Worm (Caenorhabditis elegans): ENCODE measurements around the gene T02H6.10.
A peak's percentile ranks its signal among the peaks of the same experiment; 100 is the strongest.

T02H6.10 gene

ce11 chrII:680612-681011 lies at the start of gene T02H6.10, which contains the start of gene T02H6.8:
Gene T02H6.10, minus strand, starts transcription at chrII:680712.
Gene T02H6.8, plus strand, starts transcription at chrII:680832.
- TF ChIP-seq dmd-6 (GFP tag; IDR thresholded peaks at IDR 0.05) (no peak), lsy-2 (tag; optimal IDR thresholded peaks at IDR 0.05) (no peak), nhr-76 (tag; optimal IDR thresholded peaks at IDR 0.05) (no peak), dmd-8 (GFP tag; IDR thresholded peaks at IDR 0.05) (no peak), pqm-1 (tag; optimal IDR thresholded peaks at IDR 0.05) (no peak), egl-43 (GFP tag; IDR thresholded peaks at IDR 0.05) (no peak), ctbp-1 (GFP tag; IDR thresholded peaks at IDR 0.05) (no peak), snpc-4 (tag; optimal IDR thresholded peaks at IDR 0.05) (no peak), lin-38 (GFP tag; IDR thresholded peaks at IDR 0.05) (no peak), ceh-32 (tag; optimal IDR thresholded peaks at IDR 0.05; ENCODE audit: poor library complexity) (no peak), rbr-2 (tag; optimal IDR thresholded peaks at IDR 0.05) (no peak), pha-4 (GFP tag; IDR thresholded peaks at IDR 0.05) (no peak), pha-4 (tag; optimal IDR thresholded peaks at IDR 0.05) (no peak), set-16 (GFP tag; IDR thresholded peaks at IDR 0.05) (no peak), mep-1 (tag; optimal IDR thresholded peaks at IDR 0.05) (no peak), madf-5 (GFP tag; IDR thresholded peaks at IDR 0.05) (no peak), ztf-11 (tag; optimal IDR thresholded peaks at IDR 0.05) (no peak), R02D3.7 (tag; optimal IDR thresholded peaks at IDR 0.05) (no peak), attf-4 (tag; optimal IDR thresholded peaks at IDR 0.05) (no peak)

ce11 chrII:729931-730330 lies 49.4 kb upstream of the T02H6.10 start:
- TF ChIP-seq set-16 (GFP tag; IDR thresholded peaks at IDR 0.05) (no peak), mes-2 (tag; optimal IDR thresholded peaks at IDR 0.05; ENCODE audit: poor library complexity, severe bottlenecking) (peak; percentile 34), ZK337.2 (GFP tag; IDR thresholded peaks at IDR 0.05) (0 out of 2 replicates have a peak, but pooled peaks have one; percentile 7), ZK546.5 (tag; optimal IDR thresholded peaks at IDR 0.05) (no peak), dmd-9 (GFP tag; IDR thresholded peaks at IDR 0.05) (no peak), nhr-76 (tag; optimal IDR thresholded peaks at IDR 0.05) (no peak), lin-38 (GFP tag; IDR thresholded peaks at IDR 0.05) (peak; percentile 39; the same call in 1 of the 2 replicates), skn-1 (tag; optimal IDR thresholded peaks at IDR 0.05) (no peak), hmg-1.1 (GFP tag; IDR thresholded peaks at IDR 0.05) (peak; percentile 39; the same call in 1 of the 2 replicates), aha-1 (tag) (peak; percentile 67)

ce11 chrII:724004-724403 lies 43.5 kb upstream of the T02H6.10 start:
- TF ChIP-seq Y105C5A.15 (GFP tag; IDR thresholded peaks at IDR 0.05) = no peak
- TF ChIP-seq aha-1 (tag) = peak; percentile 0
- peak; percentile 99 for TF ChIP-seq ceh-28 (tag; optimal IDR thresholded peaks at IDR 0.05)

DNA sequence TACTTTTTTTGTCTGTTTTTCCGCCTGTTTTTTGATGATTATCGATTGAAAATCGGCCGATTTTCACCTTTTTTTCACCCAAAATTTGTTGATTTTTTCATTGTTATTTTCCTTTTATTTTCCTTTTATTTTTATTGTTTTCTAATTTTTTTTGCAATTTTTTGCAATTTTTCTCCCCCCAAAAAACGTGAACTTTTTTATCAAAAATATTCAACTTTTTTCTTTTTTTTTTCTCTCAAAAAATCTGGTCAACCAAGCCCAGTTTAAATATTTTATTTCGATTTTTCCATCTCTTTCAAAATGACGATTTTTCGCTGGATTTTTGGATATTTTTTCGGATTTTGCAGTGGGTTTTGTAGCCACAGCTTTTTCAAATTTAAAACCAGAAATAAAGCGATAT lies 43.0 kb upstream of the T02H6.10 start, which contains the start of gene rfip-2:
rfip-2 (plus strand) TSS at position 301 of the 400 bp plus-strand sequence.
- TF ChIP-seq Y5F2A.4 (GFP tag; optimal IDR thresholded peaks at IDR 0.05) (no peak), aha-1 (tag) (peak; percentile 6), ZK546.5 (tag; optimal IDR thresholded peaks at IDR 0.05) (no peak), D1046.2 (GFP tag; IDR thresholded peaks at IDR 0.05) (no peak), gei-8 (GFP tag; optimal IDR thresholded peaks at IDR 0.05) (no peak), nhr-6 (tag; optimal IDR thresholded peaks at IDR 0.05) (no peak), mxl-3 (GFP tag; optimal IDR thresholded peaks at IDR 0.05) (no peak)

DNA sequence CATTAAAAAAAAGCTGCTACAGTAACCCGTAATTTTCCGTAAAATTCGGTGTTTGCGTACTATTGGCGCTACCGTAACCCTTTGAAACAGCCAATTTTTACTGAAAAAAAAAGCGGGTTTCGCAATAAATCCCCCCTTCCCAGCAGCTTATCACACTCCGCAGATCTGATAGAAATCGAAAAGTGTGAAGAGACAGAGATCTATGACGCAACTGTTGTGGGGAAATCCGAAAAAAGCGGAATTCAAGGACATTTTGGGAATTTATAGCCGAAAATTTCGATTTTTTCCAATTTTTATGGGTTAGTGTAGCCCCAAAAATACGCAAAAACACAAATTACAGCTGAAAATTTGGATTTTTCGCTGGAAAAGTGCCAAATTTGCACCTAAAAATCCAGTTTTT lies 41.4 kb upstream of the T02H6.10 start:
- TF ChIP-seq aha-1 (tag) = peak; percentile 14
- no peak for TF ChIP-seq lin-1 (GFP tag; IDR thresholded peaks at IDR 0.05)
